Comparison of ENCODE assay signal across 5 fruit fly cellular contexts in the genomic region with DNA sequence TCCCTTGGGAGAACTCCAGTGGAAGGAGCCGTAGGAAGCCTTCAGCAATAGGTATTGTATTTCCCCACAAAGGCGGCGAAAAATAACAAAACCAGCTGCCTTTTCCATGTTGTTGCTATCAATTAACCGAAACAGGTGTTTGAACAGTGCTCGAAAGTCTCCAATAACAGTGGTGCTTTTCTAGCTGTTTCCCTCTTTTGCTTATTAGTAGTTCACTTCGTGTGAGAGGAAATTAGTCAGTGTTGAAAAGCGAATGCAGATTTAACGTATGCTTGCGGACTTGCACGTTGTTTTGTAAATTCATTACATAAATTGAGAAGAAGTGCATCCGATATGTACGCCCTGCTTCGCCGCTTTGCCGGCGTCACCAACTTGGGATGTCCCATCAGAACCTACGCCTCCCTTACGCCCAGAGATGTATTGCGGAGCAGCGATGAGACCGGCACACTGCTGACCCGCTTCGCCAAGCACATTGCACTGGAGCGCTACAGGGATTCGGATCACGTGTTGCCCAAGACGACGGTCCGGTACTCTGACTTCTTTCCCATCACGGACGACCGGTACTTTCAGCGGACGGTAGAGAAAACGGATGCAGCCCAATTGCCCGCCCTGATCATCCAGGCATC.
TF ChIP-seq lines count a peak whose summit lies in the region.

A gene (minus strand): TSS at position 160 of the 626 bp plus-strand sequence.
A gene (plus strand): TSS at position 233 of the 626 bp plus-strand sequence.

- TF ChIP-seq CTCF in whole organism, embryonic (GFP tag; optimal IDR thresholded peaks at IDR 0.05; lab: Kevin White, UChicago) = no peak

TF ChIP-seq in whole organism, adult, 20 proteins besides CTCF, POLR2A, EP300 and RAD21 (continues in another document):
- TF ChIP-seq CG11617 (GFP tag; optimal IDR thresholded peaks at IDR 0.05; lab: Kevin White, UChicago) (peak; percentile 45), pad (GFP tag; optimal IDR thresholded peaks at IDR 0.05; lab: Kevin White, UChicago) (peak; percentile 77), CG5204 (GFP tag; optimal IDR thresholded peaks at IDR 0.05; lab: Kevin White, UChicago) (no peak), Hr96 (GFP tag; optimal IDR thresholded peaks at IDR 0.05; lab: Kevin White, UChicago) (peak; percentile 66), bab1 (GFP tag; optimal IDR thresholded peaks at IDR 0.05; lab: Kevin White, UChicago) (peak; percentile 47), kay (GFP tag; lab: Kevin White, UChicago; ENCODE audit: borderline replicate concordance) (no peak), cnc (optimal IDR thresholded peaks at IDR 0.05; lab: Kevin White, UChicago) (no peak), CG7101 (tag; optimal IDR thresholded peaks at IDR 0.05; lab: Kevin White, UChicago) (peak; percentile 82), ovo (GFP tag; optimal IDR thresholded peaks at IDR 0.05; lab: Kevin White, UChicago) (peak; percentile 39), Clk (GFP tag; optimal IDR thresholded peaks at IDR 0.05; lab: Kevin White, UChicago) (no peak), CG33017 (tag; optimal IDR thresholded peaks at IDR 0.05; lab: Kevin White, UChicago) (peak; percentile 32), toe (GFP tag; optimal IDR thresholded peaks at IDR 0.05; lab: Kevin White, UChicago) (peak; percentile 59), CG7045 (GFP tag; optimal IDR thresholded peaks at IDR 0.05; lab: Kevin White, UChicago) (peak; percentile 13), CG14711 (tag; optimal IDR thresholded peaks at IDR 0.05; lab: Kevin White, UChicago) (peak; percentile 67), tj (GFP tag; optimal IDR thresholded peaks at IDR 0.05; lab: Kevin White, UChicago) (no peak), CG12768 (GFP tag; optimal IDR thresholded peaks at IDR 0.05; lab: Kevin White, UChicago) (peak; percentile 64)

TF ChIP-seq in whole organism, embryonic, 481 proteins besides CTCF, POLR2A, EP300 and RAD21 (continues in another document):
- TF ChIP-seq CG3995 (GFP tag; optimal IDR thresholded peaks at IDR 0.05; lab: Kevin White, UChicago) (peak; percentile 36), CG1233 (GFP tag; optimal IDR thresholded peaks at IDR 0.05; lab: Kevin White, UChicago) (no peak), ftz-f1 (GFP tag; optimal IDR thresholded peaks at IDR 0.05; lab: Kevin White, UChicago) (no peak), CG2712 (tag; optimal IDR thresholded peaks at IDR 0.05; lab: Kevin White, UChicago) (peak; percentile 16), nerfin-1 (tag; optimal IDR thresholded peaks at IDR 0.05; lab: Kevin White, UChicago) (no peak), dm (GFP tag; optimal IDR thresholded peaks at IDR 0.05; lab: Kevin White, UChicago) (peak; percentile 89), CG43689 (GFP tag; IDR thresholded peaks at IDR 0.05; lab: Robert Waterston, UW) (no peak), Hmr (GFP tag; optimal IDR thresholded peaks at IDR 0.05; lab: Kevin White, UChicago) (no peak), Sox102F (GFP tag; optimal IDR thresholded peaks at IDR 0.05; lab: Kevin White, UChicago) (no peak), ken (GFP tag; IDR thresholded peaks at IDR 0.05; lab: Robert Waterston, UW) (peak; percentile 53; the same call in 2 of the 3 replicates), pita (GFP tag; optimal IDR thresholded peaks at IDR 0.05; lab: Kevin White, UChicago) (no peak), B-H2 (GFP tag; optimal IDR thresholded peaks at IDR 0.05; lab: Kevin White, UChicago) (peak; percentile 81), CG4424 (GFP tag; optimal IDR thresholded peaks at IDR 0.05; lab: Kevin White, UChicago) (peak; percentile 2), CG3281 (GFP tag; optimal IDR thresholded peaks at IDR 0.05; lab: Kevin White, UChicago) (peak; percentile 32), CHES-1-like (GFP tag; optimal IDR thresholded peaks at IDR 0.05; lab: Kevin White, UChicago) (peak; percentile 29), CG13123 (GFP tag; optimal IDR thresholded peaks at IDR 0.05; lab: Kevin White, UChicago) (no peak), az2 (GFP tag; optimal IDR thresholded peaks at IDR 0.05; lab: Kevin White, UChicago) (no peak)

TF ChIP-seq in whole organism, prepupa, 60 proteins besides CTCF, POLR2A, EP300 and RAD21 (continues in another document):
- TF ChIP-seq net (GFP tag; optimal IDR thresholded peaks at IDR 0.05; lab: Kevin White, UChicago) (peak; percentile 39), CG11902 (GFP tag; optimal IDR thresholded peaks at IDR 0.05; lab: Kevin White, UChicago) (no peak), Met (GFP tag; optimal IDR thresholded peaks at IDR 0.05; lab: Kevin White, UChicago) (no peak), CG6854 (GFP tag; optimal IDR thresholded peaks at IDR 0.05; lab: Kevin White, UChicago) (no peak), CG10669 (GFP tag; optimal IDR thresholded peaks at IDR 0.05; lab: Kevin White, UChicago) (no peak), CG6792 (GFP tag; optimal IDR thresholded peaks at IDR 0.05; lab: Kevin White, UChicago) (no peak), svp (GFP tag; lab: Kevin White, UChicago) (no peak), Gug (GFP tag; IDR thresholded peaks at IDR 0.05; lab: Robert Waterston, UW) (no peak), Smox (GFP tag; optimal IDR thresholded peaks at IDR 0.05; lab: Kevin White, UChicago) (no peak), eg (GFP tag; IDR thresholded peaks at IDR 0.05; lab: Robert Waterston, UW) (peak; percentile 56; the same call in 1 of the 3 replicates), acj6 (GFP tag; optimal IDR thresholded peaks at IDR 0.05; lab: Kevin White, UChicago) (no peak), CG6808 (GFP tag; optimal IDR thresholded peaks at IDR 0.05; lab: Kevin White, UChicago) (no peak), CG16779 (tag; optimal IDR thresholded peaks at IDR 0.05; lab: Kevin White, UChicago) (no peak), Hr39 (GFP tag; optimal IDR thresholded peaks at IDR 0.05; lab: Kevin White, UChicago) (no peak), CG6163 (GFP tag; IDR thresholded peaks at IDR 0.05; lab: Robert Waterston, UW) (0 out of 3 replicates have a peak, but pooled peaks have one; percentile 29), Eip78C (GFP tag; lab: Kevin White, UChicago) (peak; percentile 74), lz (GFP tag; optimal IDR thresholded peaks at IDR 0.05; lab: Kevin White, UChicago) (peak; percentile 42), CG11294 (GFP tag; IDR thresholded peaks at IDR 0.05; lab: Robert Waterston, UW) (no peak), spab (GFP tag; optimal IDR thresholded peaks at IDR 0.05; lab: Kevin White, UChicago) (no peak)

TF ChIP-seq in whole organism, pupa, 21 proteins besides CTCF, POLR2A, EP300 and RAD21 (continues in another document):
- TF ChIP-seq rn (GFP tag; IDR thresholded peaks at IDR 0.05; lab: Robert Waterston, UW) (no peak), CG34367 (tag; optimal IDR thresholded peaks at IDR 0.05; lab: Kevin White, UChicago) (peak; percentile 5), CG32121 (GFP tag; IDR thresholded peaks at IDR 0.05; lab: Robert Waterston, UW) (no peak), CG17806 (tag; optimal IDR thresholded peaks at IDR 0.05; lab: Kevin White, UChicago) (no peak), CG14655 (GFP tag; optimal IDR thresholded peaks at IDR 0.05; lab: Kevin White, UChicago) (no peak), CG8301 (tag; optimal IDR thresholded peaks at IDR 0.05; lab: Kevin White, UChicago) (no peak), Pif1B (GFP tag; optimal IDR thresholded peaks at IDR 0.05; lab: Kevin White, UChicago) (no peak), CG10348 (GFP tag; IDR thresholded peaks at IDR 0.05; lab: Robert Waterston, UW) (no peak), CG15710 (tag; optimal IDR thresholded peaks at IDR 0.05; lab: Kevin White, UChicago) (peak; percentile 4), EcR (GFP tag; optimal IDR thresholded peaks at IDR 0.05; lab: Kevin White, UChicago) (no peak), Snoo (tag; optimal IDR thresholded peaks at IDR 0.05; lab: Kevin White, UChicago) (peak; percentile 16), CG4496 (GFP tag; IDR thresholded peaks at IDR 0.05; lab: Robert Waterston, UW) (0 out of 3 replicates have a peak, but pooled peaks have one; percentile 39), CG8159 (tag; optimal IDR thresholded peaks at IDR 0.05; lab: Kevin White, UChicago) (no peak), gl (tag; optimal IDR thresholded peaks at IDR 0.05; lab: Kevin White, UChicago) (no peak), Ets98B (GFP tag; IDR thresholded peaks at IDR 0.05; lab: Robert Waterston, UW) (peak; percentile 39; the same call in 1 of the 2 replicates), CG12605 (GFP tag; IDR thresholded peaks at IDR 0.05; lab: Robert Waterston, UW) (no peak), CG9948 (tag; optimal IDR thresholded peaks at IDR 0.05; lab: Kevin White, UChicago) (no peak), fd96Ca (GFP tag; IDR thresholded peaks at IDR 0.05; lab: Robert Waterston, UW) (peak; percentile 44; the same call in 1 of the 3 replicates), CG13204 (GFP tag; optimal IDR thresholded peaks at IDR 0.05; lab: Kevin White, UChicago) (no peak)

TF ChIP-seq in whole organism, wandering third instar larva, 38 proteins besides CTCF, POLR2A, EP300 and RAD21 (continues in another document):
- TF ChIP-seq Jra (GFP tag; optimal IDR thresholded peaks at IDR 0.05; lab: Kevin White, UChicago) (peak; percentile 58), sage (GFP tag; optimal IDR thresholded peaks at IDR 0.05; lab: Kevin White, UChicago) (no peak), foxo (GFP tag; optimal IDR thresholded peaks at IDR 0.05; lab: Kevin White, UChicago) (peak; percentile 2 to 69), fru (GFP tag; optimal IDR thresholded peaks at IDR 0.05; lab: Kevin White, UChicago) (peak; percentile 52), ey (GFP tag; optimal IDR thresholded peaks at IDR 0.05; lab: Kevin White, UChicago) (no peak), Rel (GFP tag; optimal IDR thresholded peaks at IDR 0.05; lab: Kevin White, UChicago) (no peak), Rel (tag; optimal IDR thresholded peaks at IDR 0.05; lab: Kevin White, UChicago) (peak; percentile 36), GATAd (GFP tag; optimal IDR thresholded peaks at IDR 0.05; lab: Kevin White, UChicago) (no peak), tai (GFP tag; optimal IDR thresholded peaks at IDR 0.05; lab: Kevin White, UChicago) (no peak), dsf (GFP tag; optimal IDR thresholded peaks at IDR 0.05; lab: Kevin White, UChicago; ENCODE audit: borderline replicate concordance) (no peak), usp (GFP tag; optimal IDR thresholded peaks at IDR 0.05; lab: Kevin White, UChicago) (no peak), HLH106 (tag; optimal IDR thresholded peaks at IDR 0.05; lab: Kevin White, UChicago) (peak; percentile 49), Hr83 (GFP tag; optimal IDR thresholded peaks at IDR 0.05; lab: Kevin White, UChicago; ENCODE audit: poor library complexity, severe bottlenecking) (peak; percentile 78), br (GFP tag; optimal IDR thresholded peaks at IDR 0.05; lab: Kevin White, UChicago) (peak; percentile 58), sv (GFP tag; optimal IDR thresholded peaks at IDR 0.05; lab: Kevin White, UChicago) (peak; percentile 46), h (GFP tag; optimal IDR thresholded peaks at IDR 0.05; lab: Kevin White, UChicago) (peak; percentile 60), CG32264 (GFP tag; optimal IDR thresholded peaks at IDR 0.05; lab: Kevin White, UChicago) (peak; percentile 20), Hnf4 (GFP tag; optimal IDR thresholded peaks at IDR 0.05; lab: Kevin White, UChicago) (peak; percentile 83), woc (GFP tag; optimal IDR thresholded peaks at IDR 0.05; lab: Kevin White, UChicago) (no peak), CG9705 (GFP tag; optimal IDR thresholded peaks at IDR 0.05; lab: Kevin White, UChicago) (peak; percentile 40), Sp1 (GFP tag; optimal IDR thresholded peaks at IDR 0.05; lab: Kevin White, UChicago) (peak; percentile 34)
